Fruit fly (Drosophila melanogaster): ENCODE results near the gene TSG101.

Gene TSG101

DNA sequence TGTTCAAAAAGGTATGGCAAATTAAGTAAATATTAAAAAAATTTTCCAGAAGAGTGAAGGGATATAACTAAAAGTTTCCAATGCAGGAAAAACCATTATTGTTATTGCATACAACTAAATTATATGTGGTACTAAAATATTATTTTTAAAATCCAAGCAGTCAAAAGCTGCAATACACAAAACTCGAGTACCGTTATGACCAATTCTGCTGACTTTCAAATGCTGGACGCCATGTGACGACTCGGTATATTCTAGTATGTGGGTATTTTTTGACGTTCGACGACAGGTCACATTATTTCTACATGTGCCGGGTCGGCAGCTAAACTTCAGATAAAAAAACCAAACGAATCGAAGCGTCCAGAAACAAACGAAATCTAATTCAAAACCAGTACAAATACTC is 34.0 kb upstream of the TSG101 start (continued):
- peak; percentile 19; the same call in 1 of the 3 replicates for TF ChIP-seq Aef1 (GFP tag; IDR thresholded peaks at IDR 0.05)
- TF ChIP-seq row (GFP tag; IDR thresholded peaks at IDR 0.05) = peak; percentile 68
- TF ChIP-seq Spps (tag; optimal IDR thresholded peaks at IDR 0.05) = no peak
- peak; percentile 52 for TF ChIP-seq Dek (tag; optimal IDR thresholded peaks at IDR 0.05)
- TF ChIP-seq hth (optimal IDR thresholded peaks at IDR 0.05) = no peak
- no peak for TF ChIP-seq z (GFP tag; IDR thresholded peaks at IDR 0.05)
- TF ChIP-seq CG5245 (GFP tag; optimal IDR thresholded peaks at IDR 0.05) = no peak
- no peak for TF ChIP-seq da (GFP tag; optimal IDR thresholded peaks at IDR 0.05)
- TF ChIP-seq caup (GFP tag; optimal IDR thresholded peaks at IDR 0.05; ENCODE audit: severe bottlenecking) = no peak
- TF ChIP-seq CG10431 (GFP tag; optimal IDR thresholded peaks at IDR 0.05) = no peak
- no peak for TF ChIP-seq Nf-YB (GFP tag; optimal IDR thresholded peaks at IDR 0.05)
- TF ChIP-seq bowl (GFP tag; IDR thresholded peaks at IDR 0.05) = no peak
- no peak for TF ChIP-seq sim (GFP tag; IDR thresholded peaks at IDR 0.05)
- no peak for TF ChIP-seq Fer2 (tag; optimal IDR thresholded peaks at IDR 0.05)
- TF ChIP-seq CG7963 (GFP tag; IDR thresholded peaks at IDR 0.05; ENCODE audit: partially characterized antibody) = no peak
- peak; percentile 50 for TF ChIP-seq phol (tag; optimal IDR thresholded peaks at IDR 0.05)
- peak; percentile 15 for TF ChIP-seq CG13775 (GFP tag; optimal IDR thresholded peaks at IDR 0.05)
- TF ChIP-seq Dip3 (GFP tag; optimal IDR thresholded peaks at IDR 0.05) = no peak
- TF ChIP-seq CG42726 (GFP tag; IDR thresholded peaks at IDR 0.05; ENCODE audit: partially characterized antibody) = peak; percentile 66
- TF ChIP-seq Dll (GFP tag; IDR thresholded peaks at IDR 0.05; ENCODE audit: partially characterized antibody) = no peak
- no peak for TF ChIP-seq ind (GFP tag; optimal IDR thresholded peaks at IDR 0.05)
- TF ChIP-seq hb (GFP tag; IDR thresholded peaks at IDR 0.05; ENCODE audit: partially characterized antibody) = no peak
- TF ChIP-seq Trl (optimal IDR thresholded peaks at IDR 0.05) = no peak
- no peak for TF ChIP-seq Trl (GFP tag; optimal IDR thresholded peaks at IDR 0.05)
- peak; percentile 62 for TF ChIP-seq CHES-1-like (GFP tag; optimal IDR thresholded peaks at IDR 0.05)
- TF ChIP-seq CG10267 (tag; optimal IDR thresholded peaks at IDR 0.05) = peak; percentile 44
- TF ChIP-seq CG13894 (tag; optimal IDR thresholded peaks at IDR 0.05) = peak; percentile 30
- TF ChIP-seq fd64A (GFP tag; optimal IDR thresholded peaks at IDR 0.05) = no peak
- TF ChIP-seq Abd-B (GFP tag; optimal IDR thresholded peaks at IDR 0.05) = peak; percentile 79
- peak; percentile 49 for TF ChIP-seq CTCF (GFP tag; optimal IDR thresholded peaks at IDR 0.05)
- TF ChIP-seq crp (GFP tag; optimal IDR thresholded peaks at IDR 0.05) = peak in 1 of 2 experiments; percentile 32
- peak; percentile 62 for TF ChIP-seq CG15514 (GFP tag; optimal IDR thresholded peaks at IDR 0.05)
- TF ChIP-seq mld (GFP tag; IDR thresholded peaks at IDR 0.05; ENCODE audit: partially characterized antibody) = no peak
- peak; percentile 99 for TF ChIP-seq CG10462 (GFP tag; optimal IDR thresholded peaks at IDR 0.05)
- no peak for TF ChIP-seq CG14014 (GFP tag; IDR thresholded peaks at IDR 0.05)
- no peak for TF ChIP-seq chinmo (GFP tag; IDR thresholded peaks at IDR 0.05; ENCODE audit: partially characterized antibody)
- peak; percentile 49 for TF ChIP-seq BEAF-32 (GFP tag; optimal IDR thresholded peaks at IDR 0.05)
- TF ChIP-seq Atf6 (GFP tag; IDR thresholded peaks at IDR 0.05) = no peak
- TF ChIP-seq ara (GFP tag; IDR thresholded peaks at IDR 0.05) = peak; percentile 11; the same call in 1 of the 2 replicates
- no peak for TF ChIP-seq Gsc (GFP tag; IDR thresholded peaks at IDR 0.05)
- TF ChIP-seq CG4617 (GFP tag; optimal IDR thresholded peaks at IDR 0.05; ENCODE audit: borderline replicate concordance) = peak; percentile 68
- TF ChIP-seq ssp (GFP tag; IDR thresholded peaks at IDR 0.05) = peak; percentile 48; the same call in 1 of the 2 replicates
- TF ChIP-seq sisA (GFP tag; IDR thresholded peaks at IDR 0.05) = no peak
- TF ChIP-seq CG33213 (GFP tag; optimal IDR thresholded peaks at IDR 0.05) = peak; percentile 86
- TF ChIP-seq GATAe (GFP tag; conservative IDR thresholded peaks at IDR 0.05) = peak; percentile 44; the same call in 1 of the 2 replicates
- TF ChIP-seq CG17361 (GFP tag; IDR thresholded peaks at IDR 0.05) = peak; percentile 45; the same call in 2 of the 3 replicates
- no peak for TF ChIP-seq Dref (GFP tag; IDR thresholded peaks at IDR 0.05)
- no peak for TF ChIP-seq CkIIα-i1 (GFP tag; IDR thresholded peaks at IDR 0.05)
- TF ChIP-seq fu2 (GFP tag; optimal IDR thresholded peaks at IDR 0.05) = no peak
- peak; percentile 54; the same call in 1 of the 3 replicates for TF ChIP-seq CG11456 (GFP tag; IDR thresholded peaks at IDR 0.05)
- TF ChIP-seq CG6175 (GFP tag; IDR thresholded peaks at IDR 0.05) = no peak
- TF ChIP-seq gem (tag; optimal IDR thresholded peaks at IDR 0.05) = peak; percentile 17
